Fruit fly (Drosophila melanogaster): ENCODE results near the gene fd96Ca.
A peak's percentile ranks its signal among the peaks of the same experiment; 100 is the strongest.

- no peak for TF ChIP-seq CG12768 (GFP tag; optimal IDR thresholded peaks at IDR 0.05)
- TF ChIP-seq CG14711 (tag; optimal IDR thresholded peaks at IDR 0.05): peak; percentile 9
- no peak for TF ChIP-seq pad (GFP tag; optimal IDR thresholded peaks at IDR 0.05)
- TF ChIP-seq toe (GFP tag; optimal IDR thresholded peaks at IDR 0.05): no peak
These were observed 26.5 kb upstream of the fd96Ca start, which contains the start of the genes CG31111 and stac for dm6 chr3R:25056016-25056415.
